Worm (Caenorhabditis elegans) whole organism, L3 larva: Measurements from ENCODE around the gene K10B3.1.

ENCODE experiments used
- R02D3.7 ChIP-seq: fragments of 150-350 bp; optimal IDR thresholded peaks from 2 replicates; lab custom pipeline; 2014; ENCODE audit warnings: missing biosample characterization, missing genetic modification characterization
- ZK546.5 ChIP-seq: sonication (generic microtip); optimal IDR thresholded peaks from 2 replicates; lab custom pipeline; 2017; ENCODE audit warnings: missing biosample characterization, missing genetic modification characterization
- ama-1 ChIP-seq: fragments of 150-350 bp; optimal IDR thresholded peaks from 2 replicates; lab custom pipeline; 2018
- elt-2 ChIP-seq: sonication (generic microtip); optimal IDR thresholded peaks from 2 replicates; lab custom pipeline; 2016; ENCODE audit warnings: missing genetic modification reagents, mild to moderate bottlenecking, missing genetic modification characterization, missing compliant biosample characterization
- fkh-10 ChIP-seq: sonication (generic microtip); optimal IDR thresholded peaks from 2 replicates; lab custom pipeline; 2017; ENCODE audit warnings: missing biosample characterization, missing genetic modification reagents, missing genetic modification characterization
- lin-15B ChIP-seq: fragments of 150-350 bp; optimal IDR thresholded peaks from 2 replicates; lab custom pipeline; 2014; ENCODE audit warnings: missing biosample characterization, missing genetic modification characterization
- lin-39 ChIP-seq: fragments of 150-350 bp; optimal IDR thresholded peaks from 2 replicates; lab custom pipeline; 2018; ENCODE audit warnings: missing biosample characterization, missing genetic modification reagents, missing genetic modification characterization
- mdl-1 ChIP-seq: fragments of 150-350 bp; optimal IDR thresholded peaks from 2 replicates; lab custom pipeline; 2014; ENCODE audit warnings: missing biosample characterization, missing genetic modification characterization
- nhr-11 ChIP-seq: fragments of 150-350 bp; optimal IDR thresholded peaks from 2 replicates; lab custom pipeline; 2014; ENCODE audit warnings: missing biosample characterization, missing genetic modification characterization
- nhr-237 ChIP-seq: fragments of 150-350 bp; optimal IDR thresholded peaks from 2 replicates; lab custom pipeline; 2014; ENCODE audit warnings: missing biosample characterization, missing genetic modification characterization
- snpc-4 ChIP-seq: fragments of 150-350 bp; optimal IDR thresholded peaks from 2 replicates; lab custom pipeline; 2014; ENCODE audit warnings: missing biosample characterization, missing genetic modification characterization

- TF ChIP-seq nhr-237 (tag; lab: Kevin White, UChicago) (no peak), lin-39 (no peak), ZK546.5 (tag; lab: Kevin White, UChicago) (no peak), R02D3.7 (tag; lab: Kevin White, UChicago) (no peak), fkh-10 (no peak), ama-1 (lab: Kevin White, UChicago) (no peak), mdl-1 (no peak), lin-15B (no peak), snpc-4 (tag; lab: Kevin White, UChicago) (no peak), nhr-11 (tag; lab: Kevin White, UChicago) (no peak), elt-2 (tag; lab: Kevin White, UChicago) (no peak)
These were observed 26.7 kb upstream of the K10B3.1 start for ce11 chrX:3108603-3109002.
